Worm (Caenorhabditis elegans): ENCODE measurements around the gene srbc-27.
"Not testable (repeated sequence)": the region's sequence is repeated elsewhere in the genome, so short reads cannot be mapped to it uniquely, and the experiment has no call there.

- not testable (repeated sequence) for TF ChIP-seq nhr-11, dmd-4 (tag; optimal IDR thresholded peaks at IDR 0.05)
Measured at ce11 chrV:17409955-17410354, 21.0 kb upstream of the srbc-27 start, which contains the start of gene srh-132.
